Worm (Caenorhabditis elegans) whole organism, L1 larva: ENCODE data around the gene F22B5.6.

Experiments
- C34B4.2 ChIP-seq: sonication (generic microtip); optimal IDR thresholded peaks from 2 replicates; lab custom pipeline; 2017; ENCODE audit warnings: mild to moderate bottlenecking, missing genetic modification characterization, missing compliant biosample characterization
- ceh-88 ChIP-seq: fragments of 200-800 bp; sonication (Bioruptor generic); IDR thresholded peaks from 2 replicates; pipeline ENCODE4 v1.3.6; 2022; ENCODE audit warnings: missing genetic modification characterization, missing compliant biosample characterization
- efl-1 ChIP-seq, 4 experiments: fragments of 150-350 bp; optimal IDR thresholded peaks in 3 of 4; peaks in 1 of 4; 1 replicate in 1 of 4; 2 replicates in 3 of 4; lab custom pipeline; 2014; ENCODE audit warnings: missing biosample characterization in 2 of 4, missing genetic modification characterization in 2 of 4, missing genetic modification reagents in 2 of 4
- elt-3 ChIP-seq, 6 experiments: fragments of 150-350 bp in 1 of 6; sonication (generic microtip); optimal IDR thresholded peaks; 2 replicates each; lab custom pipeline; 2017 to 2018; ENCODE audit warnings: missing biosample characterization in 6 of 6, missing genetic modification characterization in 6 of 6, inconsistent platforms in 1 of 6
- irx-1 ChIP-seq: sonication (generic microtip); optimal IDR thresholded peaks from 2 replicates; lab custom pipeline; 2016; ENCODE audit warnings: missing genetic modification characterization, missing compliant biosample characterization
- lin-15B ChIP-seq: fragments of 150-350 bp; sonication (generic microtip); optimal IDR thresholded peaks from 3 replicates; lab custom pipeline; 2014; ENCODE audit warnings: missing biosample characterization, missing genetic modification characterization
- lsy-2 ChIP-seq, 2 experiments: fragments of 150-350 bp; optimal IDR thresholded peaks; 2 replicates each; lab custom pipeline; 2014; ENCODE audit warnings: missing biosample characterization in 2 of 2, missing genetic modification characterization in 2 of 2
- unc-62 ChIP-seq: fragments of 150-350 bp; optimal IDR thresholded peaks from 2 replicates; lab custom pipeline; 2014; ENCODE audit warnings: missing biosample characterization, missing genetic modification reagents, missing genetic modification characterization

DNA sequence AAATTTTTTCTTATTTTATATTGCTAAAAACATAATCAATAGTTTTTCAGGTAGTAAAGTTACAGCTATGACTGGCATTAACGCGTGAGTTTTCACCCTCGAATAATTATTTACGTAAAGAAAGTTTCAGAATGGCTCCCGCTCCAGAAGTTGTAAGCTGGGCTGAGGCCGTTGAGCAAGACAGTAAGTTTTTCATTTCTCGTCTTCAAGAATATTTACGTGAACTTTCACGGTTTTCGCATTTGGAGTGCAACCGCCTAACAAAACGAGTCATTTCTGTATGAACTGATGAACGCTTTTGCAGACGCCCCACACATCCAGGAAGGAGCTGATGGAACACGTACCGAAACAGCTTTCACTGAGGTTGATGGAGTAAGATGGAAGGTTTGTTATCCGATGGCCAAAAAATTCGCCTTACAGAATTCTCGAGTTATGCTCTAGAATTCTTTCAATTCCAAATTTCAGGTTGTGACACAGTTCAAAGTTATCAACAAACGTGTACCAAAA is 13.2 kb downstream of the F22B5.6 start, which contains the start of gene eif-3.G:
- TF ChIP-seq lin-15B (tag; lab: Kevin White, UChicago) (no peak), lsy-2 (tag; optimal IDR thresholded peaks at IDR 0.05; lab: Kevin White, UChicago) (no peak), unc-62 (GFP tag; lab: Kevin White, UChicago) (no peak), C34B4.2 (tag; lab: Kevin White, UChicago) (no peak), elt-3 (tag; optimal IDR thresholded peaks at IDR 0.05; lab: Kevin White, UChicago) (no peak), ceh-88 (GFP tag; lab: Robert Waterston, UW) (no peak), irx-1 (tag; lab: Kevin White, UChicago) (no peak), efl-1 (optimal IDR thresholded peaks at IDR 0.05; lab: Kevin White, UChicago) (no peak), efl-1 (GFP tag; optimal IDR thresholded peaks at IDR 0.05 in 1 of 2; lab: Kevin White, UChicago) (peak in 1 of 2 experiments; percentile 88)
